Worm (Caenorhabditis elegans) whole organism, L1 larva: ENCODE data around the gene dmd-7.

Experiments used
- C04F5.9 ChIP-seq: sonication (generic microtip); optimal IDR thresholded peaks from 2 replicates; lab custom pipeline; 2016; ENCODE audit warnings: missing genetic modification characterization, missing compliant biosample characterization
- C16A3.4 ChIP-seq: fragments of 150-350 bp; optimal IDR thresholded peaks from 2 replicates; lab custom pipeline; 2014; ENCODE audit warnings: missing biosample characterization, missing genetic modification characterization
- F16B12.6 ChIP-seq: fragments of 150-350 bp; optimal IDR thresholded peaks from 2 replicates; lab custom pipeline; 2014; ENCODE audit warnings: missing biosample characterization, missing genetic modification characterization
- Y116A8C.19 ChIP-seq: sonication (generic microtip); optimal IDR thresholded peaks from 2 replicates; lab custom pipeline; 2016; ENCODE audit warnings: missing compliant biosample characterization, missing genetic modification characterization, borderline replicate concordance
- aly-2 ChIP-seq: fragments of 150-350 bp; optimal IDR thresholded peaks from 2 replicates; lab custom pipeline; 2014; ENCODE audit warnings: missing biosample characterization, missing genetic modification characterization
- ama-1 ChIP-seq: fragments of 150-350 bp; optimal IDR thresholded peaks from 2 replicates; lab custom pipeline; 2014
- blmp-1 ChIP-seq: fragments of 150-350 bp; optimal IDR thresholded peaks from 2 replicates; lab custom pipeline; 2014; ENCODE audit warnings: missing biosample characterization, missing genetic modification characterization
- ceh-63 ChIP-seq: fragments of 200-800 bp; sonication (Bioruptor generic); optimal IDR thresholded peaks from 2 replicates; lab custom pipeline; 2018; ENCODE audit warnings: mild to moderate bottlenecking, missing genetic modification characterization, missing compliant biosample characterization
- ceh-8 ChIP-seq: fragments of 200-800 bp; sonication (Bioruptor generic); optimal IDR thresholded peaks from 2 replicates; lab custom pipeline; 2018; ENCODE audit warnings: mild to moderate bottlenecking, missing genetic modification characterization, moderate library complexity, missing compliant biosample characterization
- ceh-88 ChIP-seq: fragments of 200-800 bp; sonication (Bioruptor generic); IDR thresholded peaks from 2 replicates; pipeline ENCODE4 v1.3.6; 2022; ENCODE audit warnings: missing genetic modification characterization, missing compliant biosample characterization
- ceh-90 ChIP-seq: sonication (generic microtip); optimal IDR thresholded peaks from 2 replicates; lab custom pipeline; 2016; ENCODE audit warnings: missing genetic modification characterization, missing compliant biosample characterization
- dsc-1 ChIP-seq: sonication (generic microtip); optimal IDR thresholded peaks from 2 replicates; lab custom pipeline; 2016; ENCODE audit warnings: mild to moderate bottlenecking, missing genetic modification characterization, missing compliant biosample characterization
- efl-3 ChIP-seq: fragments of 200-800 bp; sonication (Bioruptor generic); optimal IDR thresholded peaks from 2 replicates; lab custom pipeline; 2018; ENCODE audit warnings: mild to moderate bottlenecking, missing genetic modification characterization, missing compliant biosample characterization
- egl-27 ChIP-seq, 2 experiments: fragments of 150-350 bp in 1 of 2; sonication (generic microtip); optimal IDR thresholded peaks; 3 replicates each; lab custom pipeline; 2017 to 2018; ENCODE audit warnings: missing biosample characterization in 2 of 2, missing genetic modification characterization in 2 of 2, missing genetic modification reagents in 2 of 2
- ets-5 ChIP-seq: fragments of 200-800 bp; sonication (Bioruptor generic); IDR thresholded peaks from 2 replicates; pipeline ENCODE4 v1.3.6; 2022; ENCODE audit warnings: missing genetic modification characterization, missing compliant biosample characterization
- fkh-4 ChIP-seq: sonication (generic microtip); optimal IDR thresholded peaks from 2 replicates; lab custom pipeline; 2016; ENCODE audit warnings: missing compliant biosample characterization, missing genetic modification characterization, borderline replicate concordance
- fkh-8 ChIP-seq: sonication (generic microtip); optimal IDR thresholded peaks from 2 replicates; lab custom pipeline; 2016; ENCODE audit warnings: mild to moderate bottlenecking, missing genetic modification characterization, missing compliant biosample characterization
- hlh-17 ChIP-seq: fragments of 200-800 bp; sonication (Bioruptor generic); optimal IDR thresholded peaks from 2 replicates; lab custom pipeline; 2018; ENCODE audit warnings: missing genetic modification characterization, mild to moderate bottlenecking, missing compliant biosample characterization, moderate library complexity, borderline replicate concordance
- hlh-4 ChIP-seq: sonication (generic microtip); optimal IDR thresholded peaks from 2 replicates; lab custom pipeline; 2016; ENCODE audit warnings: mild to moderate bottlenecking, missing genetic modification characterization, missing compliant biosample characterization
- isw-1 ChIP-seq: fragments of 200-800 bp; sonication (Bioruptor generic); IDR thresholded peaks from 2 replicates; pipeline ENCODE4 v1.3.6; 2022; ENCODE audit warnings: missing genetic modification characterization, missing compliant biosample characterization
- jun-1 ChIP-seq: fragments of 150-350 bp; optimal IDR thresholded peaks from 2 replicates; lab custom pipeline; 2014; ENCODE audit warnings: missing biosample characterization, missing genetic modification reagents, missing genetic modification characterization
- lin-13 ChIP-seq: fragments of 150-350 bp; optimal IDR thresholded peaks from 2 replicates; lab custom pipeline; 2014; ENCODE audit warnings: missing biosample characterization, missing genetic modification reagents, missing genetic modification characterization
- lin-14 ChIP-seq: fragments of 200-800 bp; sonication (Bioruptor generic); optimal IDR thresholded peaks from 2 replicates; lab custom pipeline; 2018; ENCODE audit warnings: mild to moderate bottlenecking, missing genetic modification characterization, moderate library complexity, missing compliant biosample characterization
- lin-39 ChIP-seq: fragments of 150-350 bp; optimal IDR thresholded peaks from 2 replicates; lab custom pipeline; 2014; ENCODE audit warnings: missing biosample characterization, missing genetic modification reagents, missing genetic modification characterization
- lsy-2 ChIP-seq, 2 experiments: fragments of 150-350 bp; optimal IDR thresholded peaks; 2 replicates each; lab custom pipeline; 2014; ENCODE audit warnings: missing biosample characterization in 2 of 2, missing genetic modification characterization in 2 of 2
- mab-9 ChIP-seq: fragments of 200-800 bp; sonication (Bioruptor generic); IDR thresholded peaks from 2 replicates; pipeline ENCODE4 v1.3.6; 2022; ENCODE audit warnings: missing genetic modification reagents, missing genetic modification characterization, missing compliant biosample characterization
- mdl-1 ChIP-seq, 2 experiments: fragments of 150-350 bp; optimal IDR thresholded peaks; 2 replicates each; lab custom pipeline; 2014 to 2017; ENCODE audit warnings: missing biosample characterization in 2 of 2, missing genetic modification characterization in 2 of 2, inconsistent platforms in 1 of 2
- mef-2 ChIP-seq: fragments of 150-350 bp; optimal IDR thresholded peaks from 2 replicates; lab custom pipeline; 2014; ENCODE audit warnings: missing biosample characterization, missing genetic modification characterization
- mep-1 ChIP-seq: fragments of 150-350 bp; optimal IDR thresholded peaks from 2 replicates; lab custom pipeline; 2014; ENCODE audit warnings: missing biosample characterization, missing genetic modification characterization
- nhr-11 ChIP-seq: fragments of 150-350 bp; optimal IDR thresholded peaks from 2 replicates; lab custom pipeline; 2014; ENCODE audit warnings: missing biosample characterization, missing genetic modification characterization
- nhr-12 ChIP-seq: sonication (generic microtip); optimal IDR thresholded peaks from 2 replicates; lab custom pipeline; 2017; ENCODE audit warnings: missing biosample characterization, missing genetic modification characterization
- nhr-20 ChIP-seq: sonication (generic microtip); optimal IDR thresholded peaks from 2 replicates; lab custom pipeline; 2016; ENCODE audit warnings: mild to moderate bottlenecking, missing genetic modification characterization, missing compliant biosample characterization
- nhr-47 ChIP-seq: sonication (generic microtip); optimal IDR thresholded peaks from 2 replicates; lab custom pipeline; 2016; ENCODE audit warnings: mild to moderate bottlenecking, missing genetic modification characterization, moderate library complexity, missing compliant biosample characterization
- nhr-76 ChIP-seq: sonication (generic microtip); optimal IDR thresholded peaks from 2 replicates; lab custom pipeline; 2017; ENCODE audit warnings: missing biosample characterization, missing genetic modification characterization
- nhr-85 ChIP-seq: sonication (generic microtip); peaks from one replicate; lab custom pipeline; 2016; ENCODE audit warnings: missing genetic modification characterization, inconsistent platforms, missing compliant biosample characterization
- nhr-90 ChIP-seq: sonication (generic microtip); optimal IDR thresholded peaks from 2 replicates; lab custom pipeline; 2016; ENCODE audit warnings: mild to moderate bottlenecking, missing genetic modification characterization, missing compliant biosample characterization; ENCODE audit not compliant: poor library complexity
- pag-3 ChIP-seq: sonication (generic microtip); optimal IDR thresholded peaks from 2 replicates; lab custom pipeline; 2017; ENCODE audit warnings: missing genetic modification characterization, mild to moderate bottlenecking, missing compliant biosample characterization, antibody characterized with exemption, borderline replicate concordance; ENCODE audit not compliant: insufficient read depth
- pax-3 ChIP-seq: fragments of 200-800 bp; sonication (Bioruptor generic); optimal IDR thresholded peaks from 2 replicates; lab custom pipeline; 2018; ENCODE audit warnings: mild to moderate bottlenecking, missing genetic modification characterization, moderate library complexity, missing compliant biosample characterization
- rnt-1 ChIP-seq: sonication (generic microtip); optimal IDR thresholded peaks from 2 replicates; lab custom pipeline; 2016; ENCODE audit warnings: mild to moderate bottlenecking, missing genetic modification characterization, moderate library complexity, missing compliant biosample characterization
- snpc-4 ChIP-seq: fragments of 150-350 bp; optimal IDR thresholded peaks from 2 replicates; lab custom pipeline; 2014; ENCODE audit warnings: missing biosample characterization, missing genetic modification characterization
- snu-23 ChIP-seq: sonication (generic microtip); optimal IDR thresholded peaks from 2 replicates; lab custom pipeline; 2016; ENCODE audit warnings: missing genetic modification characterization, missing compliant biosample characterization
- sup-37 ChIP-seq: fragments of 200-800 bp; sonication (Bioruptor generic); optimal IDR thresholded peaks from 2 replicates; lab custom pipeline; 2018; ENCODE audit warnings: mild to moderate bottlenecking, missing genetic modification characterization, missing compliant biosample characterization
- swsn-7 ChIP-seq: sonication (generic microtip); optimal IDR thresholded peaks from 2 replicates; lab custom pipeline; 2016; ENCODE audit warnings: missing genetic modification characterization, missing compliant biosample characterization
- tbx-2 ChIP-seq: sonication (generic microtip); optimal IDR thresholded peaks from 2 replicates; lab custom pipeline; 2016; ENCODE audit warnings: missing genetic modification characterization, missing compliant biosample characterization
- tlp-1 ChIP-seq: fragments of 150-350 bp; optimal IDR thresholded peaks from 2 replicates; lab custom pipeline; 2014; ENCODE audit warnings: missing biosample characterization, missing genetic modification characterization
- unc-30 ChIP-seq: sonication (generic microtip); optimal IDR thresholded peaks from 2 replicates; lab custom pipeline; 2017; ENCODE audit warnings: missing biosample characterization, missing genetic modification characterization
- xbp-1 ChIP-seq: sonication (generic microtip); optimal IDR thresholded peaks from 2 replicates; lab custom pipeline; 2016; ENCODE audit warnings: missing genetic modification characterization, missing compliant biosample characterization
- zag-1 ChIP-seq: fragments of 150-350 bp; optimal IDR thresholded peaks from 2 replicates; lab custom pipeline; 2014; ENCODE audit warnings: missing biosample characterization, missing genetic modification characterization
- ztf-11 ChIP-seq, 2 experiments: sonication (generic microtip); optimal IDR thresholded peaks; 2 replicates each; lab custom pipeline; 2016 to 2017; ENCODE audit warnings: missing genetic modification characterization in 2 of 2, missing biosample characterization in 1 of 2, missing compliant biosample characterization in 1 of 2
- ztf-4 ChIP-seq: fragments of 150-350 bp; optimal IDR thresholded peaks from 2 replicates; lab custom pipeline; 2014; ENCODE audit warnings: missing biosample characterization, missing genetic modification characterization

The dmd-7 gene

DNA sequence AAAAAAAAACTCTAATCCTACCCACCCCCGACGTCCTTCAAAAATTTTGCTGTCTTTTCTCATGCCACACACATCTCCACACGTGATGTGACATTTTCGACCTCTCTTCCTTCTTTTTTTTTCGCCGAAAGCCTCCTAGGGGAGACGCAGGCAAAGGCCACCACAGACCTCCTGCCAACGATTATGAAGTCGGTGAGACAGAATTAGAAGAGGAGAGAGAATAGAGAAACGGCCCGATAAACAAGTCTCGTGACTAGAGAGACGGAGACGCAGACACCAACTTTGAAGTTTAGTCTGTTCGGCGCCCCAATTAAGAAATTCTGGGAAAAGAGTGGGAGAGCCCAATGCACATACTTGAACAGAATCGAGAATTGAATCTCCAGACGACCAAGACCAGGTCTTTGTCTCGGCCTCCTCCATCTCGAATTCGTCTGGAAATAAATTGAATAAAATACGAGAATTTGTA lies 22.2 kb upstream of the dmd-7 start (continued):
- peak; percentile 97 for TF ChIP-seq mef-2 (tag; lab: Kevin White, UChicago)
- TF ChIP-seq aly-2, result peak; percentile 92
- TF ChIP-seq nhr-47, result peak; percentile 99
- peak; percentile 93 for TF ChIP-seq nhr-90 (tag; lab: Kevin White, UChicago)
- peak; percentile 98 for TF ChIP-seq snu-23
- TF ChIP-seq mdl-1 (tag; optimal IDR thresholded peaks at IDR 0.05; lab: Kevin White, UChicago), result peak; percentile 84 to 99
- TF ChIP-seq ztf-11 (tag; optimal IDR thresholded peaks at IDR 0.05; lab: Kevin White, UChicago), result peak in 1 of 2 experiments; percentile 78
- peak; percentile 71 for TF ChIP-seq sup-37 (GFP tag; lab: Kevin White, UChicago)
- peak; percentile 94 for TF ChIP-seq jun-1 (tag; lab: Kevin White, UChicago)
- TF ChIP-seq egl-27 (tag; optimal IDR thresholded peaks at IDR 0.05; lab: Kevin White, UChicago), result peak; percentile 74 to 86
- peak; percentile 7 for TF ChIP-seq nhr-12
- TF ChIP-seq hlh-4 (tag; lab: Kevin White, UChicago), result peak; percentile 5
- TF ChIP-seq tlp-1 (tag; lab: Kevin White, UChicago), result no peak
- no peak for TF ChIP-seq ceh-90 (tag; lab: Kevin White, UChicago)
- TF ChIP-seq ztf-4, result peak; percentile 96
- peak; percentile 93 for TF ChIP-seq ceh-8 (GFP tag; lab: Kevin White, UChicago)
- peak; percentile 94 for TF ChIP-seq C16A3.4 (tag; lab: Kevin White, UChicago)
- TF ChIP-seq efl-3 (GFP tag; lab: Kevin White, UChicago), result no peak
- TF ChIP-seq C04F5.9, result peak; percentile 66
- peak; percentile 93 for TF ChIP-seq pag-3 (tag; lab: Kevin White, UChicago)
- TF ChIP-seq nhr-76 (tag; lab: Kevin White, UChicago), result no peak
- peak; percentile 44 for TF ChIP-seq Y116A8C.19 (tag; lab: Kevin White, UChicago)
- TF ChIP-seq lin-13, result peak; percentile 98
- peak; percentile 99 for TF ChIP-seq fkh-8
- TF ChIP-seq swsn-7 (tag; lab: Kevin White, UChicago), result peak; percentile 98
- peak; percentile 91 to 96 for TF ChIP-seq lsy-2 (tag; optimal IDR thresholded peaks at IDR 0.05; lab: Kevin White, UChicago)
- peak; percentile 98 for TF ChIP-seq tbx-2 (tag; lab: Kevin White, UChicago)
- TF ChIP-seq pax-3 (tag; lab: Kevin White, UChicago), result peak; percentile 94
- peak; percentile 86 for TF ChIP-seq fkh-4
- peak; percentile 95 for TF ChIP-seq rnt-1
- peak; percentile 99 for TF ChIP-seq nhr-85 (tag; lab: Kevin White, UChicago)
- peak; percentile 85 for TF ChIP-seq isw-1 (GFP tag; lab: Robert Waterston, UW)
- peak; percentile 92 for TF ChIP-seq nhr-11 (tag; lab: Kevin White, UChicago)
- peak; percentile 93 for TF ChIP-seq lin-39 (tag; lab: Kevin White, UChicago)
- peak; percentile 92 for TF ChIP-seq xbp-1 (tag; lab: Kevin White, UChicago)
- no peak for TF ChIP-seq ceh-63 (GFP tag; lab: Kevin White, UChicago)
- peak; percentile 99 for TF ChIP-seq nhr-20 (tag; lab: Kevin White, UChicago)
- no peak for TF ChIP-seq hlh-17
- TF ChIP-seq F16B12.6 (tag; lab: Kevin White, UChicago), result no peak
- TF ChIP-seq ama-1 (lab: Kevin White, UChicago), result peak; percentile 98
- peak; percentile 100 for TF ChIP-seq lin-14 (GFP tag; lab: Kevin White, UChicago)
- TF ChIP-seq mep-1, result peak; percentile 99

ce11 chrV:6224984-6225617 lies 21.6 kb upstream of the dmd-7 start:
- TF ChIP-seq fkh-4 (no peak), nhr-85 (tag; lab: Kevin White, UChicago) (no peak), ceh-88 (no peak), lin-39 (tag; lab: Kevin White, UChicago) (no peak), hlh-17 (no peak), unc-30 (tag; lab: Kevin White, UChicago) (no peak), fkh-8 (no peak), dsc-1 (no peak), isw-1 (GFP tag; lab: Robert Waterston, UW) (no peak), blmp-1 (tag; lab: Kevin White, UChicago) (no peak), mab-9 (0 out of 2 replicates have a peak, but pooled peaks have one; percentile 24), zag-1 (no peak), pag-3 (tag; lab: Kevin White, UChicago) (no peak), pax-3 (tag; lab: Kevin White, UChicago) (no peak), hlh-4 (tag; lab: Kevin White, UChicago) (no peak), lin-13 (peak; percentile 17), mdl-1 (tag; optimal IDR thresholded peaks at IDR 0.05; lab: Kevin White, UChicago) (no peak), efl-3 (GFP tag; lab: Kevin White, UChicago) (no peak), ets-5 (GFP tag; lab: Robert Waterston, UW) (no peak), snpc-4 (tag; lab: Kevin White, UChicago) (no peak), tbx-2 (tag; lab: Kevin White, UChicago) (no peak)
